Worm (Caenorhabditis elegans) whole organism, early embryonic: ENCODE measurements around the gene F09G2.8.

Experiments used
- B0310.2 ChIP-seq: sonication (generic microtip); optimal IDR thresholded peaks from 2 replicates; lab custom pipeline; 2016; ENCODE audit warnings: mild to moderate bottlenecking, missing genetic modification characterization, missing compliant biosample characterization
- F13C5.2 ChIP-seq: sonication (generic microtip); optimal IDR thresholded peaks from 2 replicates; lab custom pipeline; 2017; ENCODE audit warnings: mild to moderate bottlenecking, missing genetic modification characterization, inconsistent platforms, missing compliant biosample characterization
- aly-1 ChIP-seq: sonication (generic microtip); optimal IDR thresholded peaks from 2 replicates; lab custom pipeline; 2016; ENCODE audit warnings: missing genetic modification characterization, missing compliant biosample characterization
- ama-1 ChIP-seq: fragments of 150-350 bp; optimal IDR thresholded peaks from 2 replicates; lab custom pipeline; 2014
- hnd-1 ChIP-seq: sonication (generic microtip); optimal IDR thresholded peaks from 2 replicates; lab custom pipeline; 2016; ENCODE audit warnings: missing genetic modification characterization, missing compliant biosample characterization
- scrt-1 ChIP-seq: fragments of 200-800 bp; sonication (Bioruptor generic); IDR thresholded peaks from 2 replicates; pipeline ENCODE4 v1.3.6; 2022; ENCODE audit warnings: missing genetic modification characterization, missing compliant biosample characterization
- tra-4 ChIP-seq: sonication (generic microtip); optimal IDR thresholded peaks from 2 replicates; lab custom pipeline; 2017; ENCODE audit warnings: missing genetic modification characterization, missing compliant biosample characterization

DNA sequence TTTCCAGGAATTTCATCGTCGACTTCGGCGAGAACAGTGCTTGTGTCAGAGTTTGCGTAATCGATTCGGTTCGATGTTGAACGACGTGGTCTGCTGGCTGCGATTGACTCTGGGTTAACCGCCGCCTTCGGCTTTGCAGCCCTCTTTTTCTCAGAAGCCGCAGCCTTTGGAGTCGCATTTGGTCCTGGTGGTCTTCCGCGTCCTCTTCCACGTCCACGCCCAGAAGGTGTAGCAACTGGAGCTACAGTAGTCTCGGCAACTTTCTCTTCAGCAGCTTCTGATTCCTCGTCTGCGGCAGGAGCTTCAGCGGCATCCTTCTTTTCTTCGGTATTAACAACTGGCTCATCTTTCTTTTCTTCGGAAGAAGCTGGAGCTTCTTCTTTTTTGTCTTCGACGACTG, 1.4 kb upstream of the F09G2.8 start:
- TF ChIP-seq hnd-1 (no peak), F13C5.2 (tag; lab: Kevin White, UChicago) (no peak), scrt-1 (GFP tag; lab: Robert Waterston, UW) (no peak), tra-4 (no peak), aly-1 (tag; lab: Kevin White, UChicago) (no peak), B0310.2 (no peak), ama-1 (lab: Kevin White, UChicago) (no peak)
